Fruit fly (Drosophila melanogaster) Kc167 (cell line): ENCODE results near the gene HSPBAP1.

Source experiments
- Myc ChIP-seq: fragments of >200 bp; optimal IDR thresholded peaks from 2 replicates; lab custom pipeline; 2017; ENCODE audit warnings: missing external identifiers
- Sin3A ChIP-seq: fragments of >200 bp; optimal IDR thresholded peaks from 2 replicates; lab custom pipeline; 2018; ENCODE audit warnings: missing external identifiers
- h ChIP-seq: fragments of >200 bp; optimal IDR thresholded peaks from 3 replicates; lab custom pipeline; 2018; ENCODE audit warnings: missing external identifiers
- insv ChIP-seq: fragments of >200 bp; optimal IDR thresholded peaks from 3 replicates; lab custom pipeline; 2018; ENCODE audit warnings: missing external identifiers
- psq ChIP-seq: fragments of >200 bp; optimal IDR thresholded peaks from 2 replicates; lab custom pipeline; 2017; ENCODE audit warnings: missing external identifiers
- ttk ChIP-seq: sonication (Bioruptor generic); optimal IDR thresholded peaks from 2 replicates; lab custom pipeline; 2017; ENCODE audit warnings: missing external identifiers

The HSPBAP1 gene

DNA sequence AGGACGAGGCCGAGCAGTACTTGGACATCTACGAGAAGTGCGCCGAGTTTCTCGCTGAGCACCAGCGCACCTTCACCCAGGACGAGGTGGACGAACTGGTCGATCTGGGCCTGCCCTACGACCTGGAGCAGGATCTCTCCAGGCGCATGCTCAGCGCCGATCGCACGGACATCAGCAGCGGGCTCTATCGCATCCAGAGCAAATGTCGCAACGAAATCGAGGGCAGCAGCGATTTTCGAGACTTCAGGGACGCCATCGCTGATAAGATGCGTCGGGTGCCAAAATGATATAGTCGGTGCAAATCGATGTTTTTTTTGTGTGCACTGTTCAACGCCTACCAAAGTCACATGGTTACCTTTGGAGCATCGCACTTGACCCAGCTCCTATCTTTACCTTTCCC, 15.4 kb upstream of the HSPBAP1 start:
- no peak for TF ChIP-seq Myc (lab: Kevin White, UChicago)

DNA sequence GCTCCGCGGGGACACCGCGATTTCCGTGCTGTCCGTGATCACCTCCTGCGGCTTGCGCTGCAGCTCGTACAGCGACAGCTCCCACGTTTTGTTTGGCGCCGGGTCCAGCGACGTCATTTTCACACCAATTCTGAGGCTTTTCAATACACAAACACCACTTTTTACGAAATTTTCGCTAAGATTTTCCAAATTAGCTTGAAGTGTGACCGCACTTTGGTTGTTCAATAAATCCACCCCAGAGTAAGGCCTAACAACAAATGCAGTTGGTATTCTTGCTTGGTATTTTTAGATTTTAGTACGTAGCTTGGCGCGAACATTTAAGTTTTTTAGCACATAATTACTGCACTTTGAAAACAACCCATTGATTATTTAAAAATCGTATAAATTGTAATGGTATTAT, 13.2 kb upstream of the HSPBAP1 start, which contains the start of gene Sce:
Sce (minus strand) TSS at position 231 of the 400 bp plus-strand sequence.
- TF ChIP-seq Myc (lab: Kevin White, UChicago) (no peak), h (no peak), ttk (lab: Kevin White, UChicago) (no peak), insv (no peak), Sin3A (lab: Kevin White, UChicago) (no peak), psq (no peak)

DNA sequence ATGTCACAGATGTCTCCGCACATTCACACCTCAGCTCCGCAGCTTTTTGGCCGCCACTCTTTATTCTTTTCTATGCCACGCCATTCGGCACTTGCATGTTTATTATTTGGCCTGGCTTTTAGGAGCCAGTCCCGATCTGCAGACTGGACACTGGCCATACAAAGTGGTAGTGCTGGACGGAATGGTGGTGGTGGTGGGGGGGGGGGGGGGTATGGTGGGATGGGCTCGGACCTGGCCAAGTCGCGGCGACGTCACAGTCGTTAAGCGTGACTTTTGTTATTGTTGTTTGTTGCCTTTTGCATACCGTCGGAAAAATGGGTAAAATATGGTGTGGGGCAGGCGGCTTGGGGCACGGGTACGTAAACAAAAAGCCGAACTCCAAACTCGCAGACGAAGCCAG, 10.0 kb upstream of the HSPBAP1 start:
- no peak for TF ChIP-seq ttk (lab: Kevin White, UChicago)
- TF ChIP-seq Myc (lab: Kevin White, UChicago) = no peak
- TF ChIP-seq insv = no peak
- TF ChIP-seq h = no peak
- TF ChIP-seq psq = no peak
- no peak for TF ChIP-seq Sin3A (lab: Kevin White, UChicago)

DNA sequence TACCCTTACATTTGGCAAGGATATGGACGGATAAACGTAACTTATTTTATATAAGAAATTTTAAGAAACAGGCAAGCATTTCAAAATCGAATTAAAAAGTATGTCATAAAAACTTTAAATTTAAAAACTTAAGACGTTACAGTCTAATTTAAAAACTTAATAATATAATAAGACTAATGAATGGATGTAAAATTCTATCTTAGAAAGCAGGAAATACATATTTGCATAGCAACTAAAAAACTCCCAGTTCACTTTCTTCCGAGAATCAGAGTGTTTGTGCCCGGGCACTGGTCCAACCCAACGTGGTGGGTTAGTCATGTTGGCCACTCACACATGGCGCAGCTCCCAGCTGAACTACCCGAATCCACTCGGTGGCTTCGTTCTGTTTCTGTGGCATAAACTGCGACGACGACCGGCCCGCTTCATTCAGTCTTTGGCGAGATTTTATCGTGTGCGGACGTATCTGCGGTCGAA, 9.5 kb upstream of the HSPBAP1 start, which contains the start of gene CG12880:
CG12880 (plus strand) TSS at position 424 of the 474 bp plus-strand sequence.
- TF ChIP-seq Myc (lab: Kevin White, UChicago) (no peak), insv (no peak), ttk (lab: Kevin White, UChicago) (no peak), h (no peak), psq (no peak), Sin3A (lab: Kevin White, UChicago) (no peak)

DNA sequence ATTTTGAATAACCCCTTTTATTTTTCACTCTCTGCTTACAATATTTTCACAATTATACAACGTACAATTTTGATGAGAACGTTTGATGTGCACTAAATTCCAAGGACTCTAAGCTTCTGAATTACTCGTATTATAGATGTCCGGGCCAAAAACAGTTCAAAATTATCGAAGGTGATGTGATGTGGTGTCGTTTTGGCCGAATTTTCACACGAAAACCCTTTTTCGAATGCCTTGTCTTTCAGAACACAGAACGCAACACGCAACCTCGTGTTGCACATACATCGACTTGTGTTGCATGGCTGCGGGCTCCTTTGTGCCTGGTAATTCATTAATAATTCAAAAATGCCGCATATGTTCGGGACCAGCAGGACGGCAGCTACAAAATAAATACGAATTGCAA, 7.0 kb upstream of the HSPBAP1 start, which contains the start of gene CG31055:
CG31055 (minus strand) TSS at position 101 of the 400 bp plus-strand sequence.
- TF ChIP-seq psq = no peak
- no peak for TF ChIP-seq Sin3A (lab: Kevin White, UChicago)
- no peak for TF ChIP-seq h
- TF ChIP-seq ttk (lab: Kevin White, UChicago) = no peak
- no peak for TF ChIP-seq insv
- TF ChIP-seq Myc (lab: Kevin White, UChicago) = no peak

DNA sequence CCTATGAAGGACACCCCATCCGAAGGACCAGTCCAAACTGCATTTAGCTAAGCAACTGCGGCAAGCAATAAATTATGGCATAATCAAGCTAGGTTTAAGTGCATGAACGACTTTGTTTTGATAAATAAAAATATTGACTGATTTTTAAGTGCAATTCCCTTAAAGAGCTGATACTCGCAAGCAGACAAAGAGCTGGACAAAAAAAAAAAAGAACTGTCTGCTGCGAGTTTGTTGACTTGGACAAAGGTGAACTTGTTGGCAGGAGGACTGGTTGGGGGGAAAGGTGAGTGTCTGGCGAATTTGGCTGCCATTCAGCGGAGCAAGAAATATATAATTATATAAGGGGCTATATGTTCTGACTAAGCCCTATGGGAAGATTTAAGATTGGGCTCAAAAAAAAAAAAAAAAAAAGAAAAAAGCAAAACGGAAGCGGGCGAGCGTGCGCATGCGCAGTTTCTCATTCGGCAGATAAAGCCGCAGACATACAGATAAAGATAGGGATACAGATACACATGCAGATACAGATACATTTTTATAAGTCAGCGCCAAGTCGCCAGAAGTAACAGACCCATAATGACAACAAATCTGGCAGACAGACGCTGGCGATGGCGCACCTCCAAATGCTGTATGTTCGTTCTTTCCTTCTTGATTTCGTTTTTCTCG, 2.3 kb upstream of the HSPBAP1 start:
- TF ChIP-seq Sin3A (lab: Kevin White, UChicago) (no peak), h (no peak), insv (no peak), psq (no peak), Myc (lab: Kevin White, UChicago) (no peak), ttk (lab: Kevin White, UChicago) (no peak)

DNA sequence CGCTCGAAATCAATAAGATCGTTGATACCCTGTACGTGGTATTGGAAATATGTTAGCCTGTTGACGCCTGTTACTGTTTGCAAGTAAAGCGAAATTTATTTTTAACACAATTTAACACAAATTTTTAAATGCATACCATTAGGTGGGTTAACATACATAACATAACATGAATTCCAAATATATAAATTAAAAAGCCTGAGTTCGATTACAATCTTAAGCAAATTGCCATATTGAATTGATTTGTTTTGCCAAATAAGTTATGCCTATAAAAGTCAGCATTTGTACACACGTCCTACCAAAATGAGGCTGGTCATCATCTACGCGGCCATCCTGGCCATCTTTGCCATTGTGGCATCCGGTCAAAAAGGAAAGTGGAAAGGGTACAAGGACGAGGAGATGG, 1.0 kb upstream of the HSPBAP1 start, which contains the start of gene CG43319:
CG43319 (plus strand) TSS at position 301 of the 400 bp plus-strand sequence.
- TF ChIP-seq Myc (lab: Kevin White, UChicago) (no peak), insv (no peak), psq (no peak), h (no peak), ttk (lab: Kevin White, UChicago) (no peak)

DNA sequence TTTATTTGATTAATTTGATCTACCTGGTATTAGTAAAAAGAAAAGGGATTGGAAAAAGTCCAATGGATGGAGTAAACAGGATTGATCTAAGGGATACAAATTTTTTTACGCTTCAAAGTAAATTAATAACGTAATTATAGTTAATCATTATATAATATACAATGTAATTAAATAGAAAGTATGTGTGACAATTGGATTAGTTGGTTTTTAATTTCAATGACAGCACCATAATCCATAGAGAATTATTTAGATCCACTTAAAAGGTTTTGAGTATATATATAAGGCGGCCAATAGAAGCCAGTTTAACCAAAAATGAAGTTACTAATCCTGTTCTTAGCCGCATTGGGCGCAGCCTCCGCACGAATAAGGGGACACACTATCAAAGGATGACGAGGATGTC, 452 bp upstream of the HSPBAP1 start, which contains the start of gene Acp98AB:
Acp98AB (plus strand) TSS at position 301 of the 400 bp plus-strand sequence.
- TF ChIP-seq insv = no peak

DNA sequence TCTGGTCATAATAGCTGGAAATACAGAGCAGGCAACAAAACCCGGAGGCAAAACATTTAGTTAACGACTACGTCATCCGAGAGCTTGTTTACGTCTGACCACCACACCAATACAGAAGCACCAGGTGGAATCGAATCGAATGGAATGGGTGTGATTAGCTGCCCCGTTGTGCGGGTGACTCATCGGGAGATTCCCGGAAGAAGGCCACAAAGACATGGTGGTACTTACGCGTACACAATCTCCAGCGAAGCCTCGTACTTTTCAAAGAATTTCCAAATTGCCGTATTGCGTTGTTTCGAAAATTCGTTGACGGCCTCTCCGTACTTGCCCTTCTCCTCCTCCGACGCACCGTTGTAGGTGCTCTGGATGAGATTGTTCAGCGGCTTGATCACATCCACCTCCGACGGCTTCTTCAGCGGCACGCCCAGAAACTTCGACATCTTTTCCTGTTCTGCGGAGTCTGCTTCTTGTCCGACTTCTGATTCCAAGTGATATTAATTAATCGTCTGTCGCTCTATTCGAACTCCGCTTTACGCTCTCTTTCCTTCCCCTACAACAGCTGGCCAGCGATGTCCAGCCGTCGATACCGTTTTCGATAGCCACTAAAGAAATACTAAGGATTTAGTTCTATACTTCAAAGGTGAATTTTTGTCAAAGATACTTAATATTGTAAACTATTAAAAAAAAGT, 4.6 kb downstream of the HSPBAP1 start, which contains the start of gene ALiX:
ALiX (minus strand) TSS at position 571 of the 689 bp plus-strand sequence.
- TF ChIP-seq h (no peak), Myc (lab: Kevin White, UChicago) (no peak), ttk (lab: Kevin White, UChicago) (no peak), insv (no peak), Sin3A (lab: Kevin White, UChicago) (no peak), psq (no peak)

DNA sequence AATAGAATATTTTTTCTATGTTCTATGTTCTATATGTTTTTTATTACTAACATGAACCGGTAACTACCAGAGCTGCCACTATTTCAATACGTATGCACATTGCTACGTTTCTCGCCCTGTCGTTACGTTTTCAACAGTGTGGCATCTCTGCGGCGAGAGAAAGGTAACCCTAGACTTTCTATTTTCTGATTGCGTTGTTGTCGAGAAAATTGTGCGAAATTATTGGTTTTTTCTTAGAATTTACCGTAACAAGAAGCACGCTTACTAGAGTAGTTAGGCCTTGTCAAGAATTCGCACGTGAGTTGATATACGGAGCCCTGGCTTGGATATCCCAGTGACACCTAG, 5.2 kb downstream of the HSPBAP1 start, which contains the start of gene btz:
btz (plus strand) TSS at position 133 of the 345 bp plus-strand sequence.
- TF ChIP-seq insv (no peak), h (no peak), Myc (lab: Kevin White, UChicago) (no peak)

DNA sequence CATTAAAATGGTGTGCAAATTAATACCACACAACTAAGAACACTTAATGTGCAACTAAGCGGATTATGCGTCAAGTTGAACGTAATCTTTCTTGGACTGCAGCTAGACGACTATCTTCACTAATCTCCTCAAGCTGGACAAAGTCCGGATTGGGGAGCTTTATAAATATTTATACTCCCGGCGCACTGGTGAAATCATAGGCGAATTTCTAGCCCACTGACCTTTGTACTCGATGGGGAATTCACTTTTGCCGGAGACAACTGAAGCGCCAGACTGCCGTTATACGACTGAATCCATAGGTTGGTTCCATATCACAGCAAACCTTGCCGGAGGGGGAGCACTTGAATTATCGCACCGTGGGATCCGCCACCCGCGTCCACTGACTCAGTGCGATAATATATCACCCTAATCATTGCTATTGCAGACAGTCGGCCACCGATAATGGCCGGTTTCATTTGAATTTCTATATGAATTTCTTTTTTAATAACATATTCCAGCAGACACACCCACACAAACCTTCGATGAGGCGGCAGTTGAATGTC, 11.1 kb downstream of the HSPBAP1 start:
- no peak for TF ChIP-seq Sin3A (lab: Kevin White, UChicago)
- no peak for TF ChIP-seq psq
- TF ChIP-seq Myc (lab: Kevin White, UChicago) = no peak
- TF ChIP-seq h = no peak
- no peak for TF ChIP-seq insv
- TF ChIP-seq ttk (lab: Kevin White, UChicago) = no peak

DNA sequence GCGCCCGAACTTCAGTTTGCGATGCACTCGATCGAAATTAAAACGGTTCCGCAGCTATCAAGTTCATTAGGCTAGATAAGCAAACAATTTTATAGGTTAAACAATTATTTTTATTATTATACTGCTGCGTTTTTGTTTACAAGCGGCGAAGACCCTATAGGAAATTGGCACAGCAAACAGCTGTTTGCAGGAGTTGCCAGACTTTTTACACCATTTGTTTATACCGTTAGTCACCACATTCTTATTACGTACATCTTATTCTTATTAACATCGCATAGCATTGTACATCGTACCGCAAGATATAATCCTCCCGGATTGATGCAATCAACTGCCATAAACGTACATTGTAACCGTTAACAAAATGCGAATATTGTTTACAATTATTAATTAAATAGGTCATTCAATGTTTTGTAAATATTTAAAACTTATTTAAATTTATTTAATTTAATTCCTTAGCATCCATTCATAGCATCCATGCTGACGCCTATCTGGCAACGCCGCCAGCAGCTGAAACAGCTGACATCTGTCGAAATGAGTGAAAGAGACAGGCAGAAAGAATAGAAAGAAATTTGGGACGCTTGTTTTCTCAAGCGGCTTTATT, 11.6 kb downstream of the HSPBAP1 start, which contains the start of the genes CROT and CG12877:
CROT (minus strand) TSS at position 171 of the 601 bp plus-strand sequence.
CG12877 (plus strand) TSS at position 520 of the 601 bp plus-strand sequence.
- TF ChIP-seq insv (no peak), Myc (lab: Kevin White, UChicago) (no peak), ttk (lab: Kevin White, UChicago) (no peak), h (no peak), psq (no peak), Sin3A (lab: Kevin White, UChicago) (no peak)
